Fruit fly (Drosophila melanogaster): ENCODE measurements around the gene spz.
A peak's percentile ranks its signal among the peaks of the same experiment; 100 is the strongest.

DNA sequence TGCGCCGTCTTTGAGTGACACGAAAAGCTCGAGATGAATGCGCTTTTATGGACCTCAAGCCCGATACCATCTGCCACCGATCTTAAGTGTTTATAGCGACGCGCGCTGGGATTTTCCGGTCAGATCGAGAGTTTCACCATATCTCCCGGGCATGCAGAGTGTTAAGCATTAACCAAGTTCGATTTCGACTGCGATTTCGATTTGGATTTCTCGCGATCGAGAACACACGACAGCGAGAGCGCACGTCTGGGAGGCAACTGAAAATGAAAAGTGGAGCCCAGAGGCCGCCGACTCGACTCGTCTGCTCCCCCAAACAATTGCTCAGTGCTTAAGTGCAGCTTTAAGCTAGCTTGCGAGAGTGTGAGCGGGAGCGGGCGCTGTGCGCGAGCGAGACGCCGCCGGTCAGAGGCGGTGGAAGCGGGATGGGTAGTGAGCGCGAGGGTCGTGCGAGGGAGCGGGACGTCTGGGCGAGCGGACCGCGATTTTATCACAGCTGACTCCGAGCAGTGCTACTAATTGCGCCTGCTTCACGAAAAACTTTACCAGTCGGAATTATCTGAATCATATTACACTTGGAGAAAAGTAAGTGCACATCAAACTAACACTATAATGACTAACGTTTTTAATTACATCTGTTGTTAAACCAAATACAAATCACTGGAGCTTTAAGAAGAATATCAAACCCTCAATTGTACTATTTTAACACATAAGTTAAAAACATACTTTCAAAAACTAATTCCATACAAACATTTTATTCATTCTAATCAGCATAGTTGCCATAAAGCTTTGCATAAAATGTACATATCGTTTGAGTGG, at the start of gene spz:
- TF ChIP-seq trh (GFP tag; optimal IDR thresholded peaks at IDR 0.05), result no peak
- no peak for TF ChIP-seq fd3F (GFP tag; optimal IDR thresholded peaks at IDR 0.05)
- no peak for TF ChIP-seq CG15601 (tag; optimal IDR thresholded peaks at IDR 0.05)
- TF ChIP-seq CG2116 (GFP tag; optimal IDR thresholded peaks at IDR 0.05), result no peak
- TF ChIP-seq CG16779 (GFP tag; IDR thresholded peaks at IDR 0.05), result no peak
- no peak for TF ChIP-seq yki (optimal IDR thresholded peaks at IDR 0.05)
- no peak for TF ChIP-seq Gug (GFP tag; IDR thresholded peaks at IDR 0.05)
- peak; percentile 50 for TF ChIP-seq CG17359 (tag; optimal IDR thresholded peaks at IDR 0.05)
- no peak for TF ChIP-seq CG11723 (GFP tag; optimal IDR thresholded peaks at IDR 0.05)

Measured in whole organism, embryonic.